Fruit fly (Drosophila melanogaster) whole organism, embryonic: ENCODE measurements around the gene Ror.
A peak's percentile ranks its signal among the peaks of the same experiment; 100 is the strongest.

Source experiments
- Atf-2 ChIP-seq: fragments of 200-800 bp; sonication (Bioruptor generic); optimal IDR thresholded peaks from 2 replicates; lab custom pipeline; 2016; ENCODE audit warnings: missing biosample characterization, missing genetic modification characterization
- Atf3 ChIP-seq: fragments of 200-800 bp; sonication (Bioruptor generic); optimal IDR thresholded peaks from 3 replicates; lab custom pipeline; 2016; ENCODE audit warnings: missing biosample characterization, missing genetic modification characterization
- Awh ChIP-seq: fragments of 200-800 bp; sonication (Bioruptor generic); IDR thresholded peaks from 2 replicates; pipeline ENCODE4, ENCODE4 v1.3.6; 2022; ENCODE audit warnings: missing biosample characterization, missing genetic modification characterization
- CG10147 ChIP-seq: fragments of 200-800 bp; sonication (Bioruptor generic); optimal IDR thresholded peaks from 2 replicates; lab custom pipeline; 2019; ENCODE audit warnings: missing biosample characterization, mild to moderate bottlenecking, missing genetic modification characterization, moderate library complexity
- CG1024 ChIP-seq: fragments of 200-800 bp; sonication (Bioruptor generic); IDR thresholded peaks from 2 replicates; pipeline ENCODE4 v1.3.6; 2022; ENCODE audit warnings: missing biosample characterization, missing genetic modification characterization
- CG10543 ChIP-seq: fragments of 200-800 bp; sonication (Bioruptor generic); optimal IDR thresholded peaks from 3 replicates; lab custom pipeline; 2017; ENCODE audit warnings: missing biosample characterization, mild to moderate bottlenecking, missing genetic modification characterization, moderate library complexity
- CG11723 ChIP-seq: fragments of 200-800 bp; sonication (Bioruptor generic); optimal IDR thresholded peaks from 2 replicates; lab custom pipeline; 2017; ENCODE audit warnings: missing biosample characterization, mild to moderate bottlenecking, missing genetic modification characterization
- CG12236 ChIP-seq: fragments of 200-800 bp; sonication (Bioruptor generic); optimal IDR thresholded peaks from 2 replicates; lab custom pipeline; 2016; ENCODE audit warnings: missing biosample characterization, missing genetic modification characterization
- CG12942 ChIP-seq: fragments of 200-800 bp; sonication (Bioruptor generic); optimal IDR thresholded peaks from 3 replicates; lab custom pipeline; 2016; ENCODE audit warnings: missing biosample characterization, missing genetic modification characterization
- CG14441 ChIP-seq: fragments of 200-800 bp; sonication (Bioruptor generic); IDR thresholded peaks from 2 replicates; pipeline ENCODE4 v1.3.6; 2022; ENCODE audit warnings: missing biosample characterization, missing genetic modification characterization
- CG14860 ChIP-seq: fragments of 200-800 bp; sonication (Bioruptor generic); IDR thresholded peaks from 3 replicates; pipeline ENCODE4 v1.3.6; 2022; ENCODE audit warnings: missing biosample characterization, missing genetic modification characterization; ENCODE audit not compliant: partially characterized antibody
- CG18262 ChIP-seq: fragments of 200-800 bp; optimal IDR thresholded peaks from 3 replicates; lab custom pipeline; 2019; ENCODE audit warnings: missing biosample characterization, mild to moderate bottlenecking, missing genetic modification characterization, moderate library complexity
- CG31224 ChIP-seq: fragments of 200-800 bp; sonication (Bioruptor generic); IDR thresholded peaks from 2 replicates; pipeline ENCODE4 v1.3.6; 2022; ENCODE audit warnings: missing biosample characterization, missing genetic modification characterization
- CG31388 ChIP-seq: fragments of 200-800 bp; sonication (Bioruptor generic); optimal IDR thresholded peaks from 2 replicates; lab custom pipeline; 2016; ENCODE audit warnings: missing biosample characterization, missing genetic modification characterization
- CG3281 ChIP-seq: fragments of 200-800 bp; sonication (Bioruptor generic); optimal IDR thresholded peaks from 3 replicates; lab custom pipeline; 2017; ENCODE audit warnings: missing biosample characterization, mild to moderate bottlenecking, missing genetic modification characterization
- CG4328 ChIP-seq: fragments of 200-800 bp; sonication (Bioruptor generic); optimal IDR thresholded peaks from 3 replicates; lab custom pipeline; 2017; ENCODE audit warnings: missing biosample characterization, missing genetic modification reagents, missing genetic modification characterization
- CG5180 ChIP-seq: fragments of 200-800 bp; sonication (Bioruptor generic); optimal IDR thresholded peaks from 3 replicates; lab custom pipeline; 2017; ENCODE audit warnings: missing biosample characterization, missing genetic modification characterization, mild to moderate bottlenecking, moderate library complexity, missing genetic modification reagents
- CG6654 ChIP-seq: fragments of 200-800 bp; sonication (Bioruptor generic); optimal IDR thresholded peaks from 2 replicates; lab custom pipeline; 2017; ENCODE audit warnings: missing biosample characterization, mild to moderate bottlenecking, missing genetic modification characterization
- CG7745 ChIP-seq: fragments of 200-800 bp; sonication (Bioruptor generic); optimal IDR thresholded peaks from 2 replicates; lab custom pipeline; 2018; ENCODE audit warnings: missing biosample characterization, mild to moderate bottlenecking, missing genetic modification characterization, moderate library complexity
- CG7786 ChIP-seq: fragments of 200-800 bp; sonication (Bioruptor generic); optimal IDR thresholded peaks from 2 replicates; lab custom pipeline; 2016; ENCODE audit warnings: missing biosample characterization, missing genetic modification characterization
- CG8281 ChIP-seq: fragments of 200-800 bp; sonication (Bioruptor generic); optimal IDR thresholded peaks from 2 replicates; lab custom pipeline; 2018; ENCODE audit warnings: missing biosample characterization, mild to moderate bottlenecking, missing genetic modification characterization, moderate library complexity
- CG9437 ChIP-seq: fragments of 200-800 bp; sonication (Bioruptor generic); optimal IDR thresholded peaks from 2 replicates; lab custom pipeline; 2018; ENCODE audit warnings: missing biosample characterization, mild to moderate bottlenecking, missing genetic modification characterization
- CrebB ChIP-seq: fragments of 200-800 bp; sonication (Bioruptor generic); optimal IDR thresholded peaks from 3 replicates; lab custom pipeline; 2018; ENCODE audit warnings: missing biosample characterization, mild to moderate bottlenecking, missing genetic modification characterization
- Dbx ChIP-seq: fragments of 200-800 bp; sonication (Bioruptor generic); IDR thresholded peaks from 3 replicates; pipeline ENCODE4 v1.3.6; 2022; ENCODE audit warnings: missing biosample characterization, missing genetic modification characterization
- Dll ChIP-seq: fragments of 200-800 bp; sonication (Bioruptor generic); IDR thresholded peaks from 4 replicates; pipeline ENCODE4 v1.3.6; 2022; ENCODE audit warnings: missing biosample characterization, missing genetic modification characterization; ENCODE audit not compliant: partially characterized antibody
- E2f2 ChIP-seq: fragments of 200-800 bp; sonication (Bioruptor generic); IDR thresholded peaks from 2 replicates; pipeline ENCODE4 v1.3.6; 2022; ENCODE audit warnings: missing biosample characterization, missing genetic modification characterization
- Ets97D ChIP-seq: fragments of 200-800 bp; sonication (Bioruptor generic); optimal IDR thresholded peaks from 3 replicates; lab custom pipeline; 2016; ENCODE audit warnings: missing biosample characterization, missing genetic modification characterization
- Gsc ChIP-seq: fragments of 200-800 bp; sonication (Bioruptor generic); IDR thresholded peaks from 2 replicates; pipeline ENCODE4 v1.3.6; 2022; ENCODE audit warnings: missing biosample characterization, missing genetic modification characterization
- HHEX ChIP-seq: fragments of 200-800 bp; sonication (Bioruptor generic); optimal IDR thresholded peaks from 3 replicates; lab custom pipeline; 2017; ENCODE audit warnings: missing biosample characterization, mild to moderate bottlenecking, missing genetic modification characterization, missing genetic modification reagents
- Oli ChIP-seq: fragments of 200-800 bp; sonication (Bioruptor generic); optimal IDR thresholded peaks from 2 replicates; lab custom pipeline; 2018; ENCODE audit warnings: missing biosample characterization, mild to moderate bottlenecking, missing genetic modification characterization, moderate library complexity
- Poxn ChIP-seq: fragments of 200-800 bp; sonication (Bioruptor generic); IDR thresholded peaks from 2 replicates; pipeline ENCODE4 v1.3.6; 2022; ENCODE audit warnings: missing biosample characterization, missing genetic modification characterization
- YL-1 ChIP-seq: fragments of 200-800 bp; sonication (Bioruptor generic); optimal IDR thresholded peaks from 3 replicates; lab custom pipeline; 2017; ENCODE audit warnings: missing biosample characterization, mild to moderate bottlenecking, missing genetic modification characterization
- az2 ChIP-seq: fragments of 200-800 bp; sonication (Bioruptor generic); optimal IDR thresholded peaks from 3 replicates; lab custom pipeline; 2016; ENCODE audit warnings: missing biosample characterization, missing genetic modification characterization
- bbx ChIP-seq: fragments of 200-800 bp; sonication (Bioruptor generic); IDR thresholded peaks from 2 replicates; pipeline ENCODE4 v1.3.6; 2022; ENCODE audit warnings: missing biosample characterization, missing genetic modification characterization; ENCODE audit not compliant: partially characterized antibody
- cato ChIP-seq: fragments of 200-800 bp; sonication (Bioruptor generic); optimal IDR thresholded peaks from 2 replicates; lab custom pipeline; 2016; ENCODE audit warnings: missing biosample characterization, missing genetic modification characterization, borderline replicate concordance
- dimm ChIP-seq: fragments of 200-800 bp; sonication (Bioruptor generic); IDR thresholded peaks from 2 replicates; pipeline ENCODE4 v1.3.6; 2022; ENCODE audit warnings: missing biosample characterization, missing genetic modification characterization
- dpn ChIP-seq, 2 experiments: fragments of 200-800 bp; sonication (Bioruptor generic); optimal IDR thresholded peaks; 3 replicates each; lab custom pipeline; 2016; ENCODE audit warnings: missing biosample characterization in 2 of 2, missing genetic modification characterization in 2 of 2
- esg ChIP-seq: fragments of 200-800 bp; sonication (Bioruptor generic); conservative IDR thresholded peaks from 2 replicates; pipeline ENCODE4 v1.3.6; 2022; ENCODE audit warnings: missing biosample characterization, missing genetic modification characterization
- exex ChIP-seq: fragments of 200-800 bp; sonication (Bioruptor generic); optimal IDR thresholded peaks from 4 replicates; lab custom pipeline; 2018; ENCODE audit warnings: missing biosample characterization, mild to moderate bottlenecking, missing genetic modification characterization, moderate library complexity
- fd3F ChIP-seq: fragments of 200-800 bp; sonication (Bioruptor generic); optimal IDR thresholded peaks from 2 replicates; lab custom pipeline; 2018; ENCODE audit warnings: missing biosample characterization, mild to moderate bottlenecking, missing genetic modification characterization, moderate library complexity
- ftz-f1 ChIP-seq: fragments of 200-800 bp; sonication (Bioruptor generic); optimal IDR thresholded peaks from 2 replicates; lab custom pipeline; 2016; ENCODE audit warnings: missing biosample characterization, missing genetic modification characterization
- fu2 ChIP-seq: fragments of 200-800 bp; sonication (Bioruptor generic); optimal IDR thresholded peaks from 2 replicates; lab custom pipeline; 2016; ENCODE audit warnings: missing biosample characterization, missing genetic modification characterization
- gro ChIP-seq: fragments of 200-800 bp; sonication (Bioruptor generic); optimal IDR thresholded peaks from 2 replicates; lab custom pipeline; 2016; ENCODE audit warnings: missing biosample characterization, missing genetic modification characterization
- gt ChIP-seq: fragments of 200-800 bp; sonication (Bioruptor generic); IDR thresholded peaks from 2 replicates; pipeline ENCODE4 v1.3.6; 2022; ENCODE audit warnings: missing biosample characterization, missing genetic modification characterization
- hb ChIP-seq: fragments of 200-800 bp; sonication (Bioruptor generic); IDR thresholded peaks from 3 replicates; pipeline ENCODE4 v1.3.6; 2022; ENCODE audit warnings: missing biosample characterization, missing genetic modification characterization; ENCODE audit not compliant: partially characterized antibody
- pb ChIP-seq: fragments of 200-800 bp; sonication (Bioruptor generic); optimal IDR thresholded peaks from 3 replicates; lab custom pipeline; 2016; ENCODE audit warnings: missing biosample characterization, missing genetic modification characterization
- peb ChIP-seq: fragments of 200-800 bp; sonication (Bioruptor generic); IDR thresholded peaks from 2 replicates; pipeline ENCODE4 v1.3.6; 2022; ENCODE audit warnings: missing biosample characterization, missing genetic modification characterization
- pnt ChIP-seq: fragments of 200-800 bp; sonication (Bioruptor generic); optimal IDR thresholded peaks from 3 replicates; lab custom pipeline; 2016; ENCODE audit warnings: missing biosample characterization, missing genetic modification characterization
- stwl ChIP-seq: fragments of 200-800 bp; sonication (Bioruptor generic); optimal IDR thresholded peaks from 3 replicates; lab custom pipeline; 2018; ENCODE audit warnings: missing biosample characterization, mild to moderate bottlenecking, missing genetic modification characterization, moderate library complexity
- ttk ChIP-seq: fragments of 200-800 bp; sonication (Bioruptor generic); IDR thresholded peaks from 2 replicates; pipeline ENCODE4 v2.1.2; 2022; ENCODE audit warnings: missing biosample characterization, missing genetic modification characterization
- wor ChIP-seq: fragments of 200-800 bp; sonication (Bioruptor generic); IDR thresholded peaks from 2 replicates; pipeline ENCODE4 v1.3.6; 2022; ENCODE audit warnings: missing biosample characterization, missing genetic modification characterization

The Ror gene

DNA sequence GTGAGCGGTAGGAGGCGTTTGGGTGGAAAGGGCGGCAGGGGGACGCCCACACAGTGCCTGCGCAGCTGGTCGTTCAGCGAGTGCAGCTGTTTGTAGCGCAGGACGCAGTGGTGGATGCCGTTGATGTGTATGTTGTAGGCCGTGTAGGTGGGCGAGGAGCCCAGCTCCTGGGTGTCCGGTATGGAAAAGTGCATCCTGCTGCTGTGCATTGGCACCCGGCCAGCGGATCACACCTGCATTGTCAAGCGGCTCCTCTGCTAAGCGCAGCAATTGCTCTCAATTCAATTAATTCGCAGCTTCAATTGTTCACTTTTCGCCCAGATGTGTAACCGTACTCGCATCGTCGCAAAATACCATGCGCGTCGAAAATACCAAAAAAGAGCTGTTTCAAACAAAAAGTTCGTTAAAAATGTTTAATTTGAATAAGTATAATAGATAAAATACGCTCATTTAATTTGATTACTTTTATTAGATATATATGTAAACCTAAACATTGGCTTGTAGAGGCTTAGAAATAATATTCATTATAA, 44.9 kb upstream of the Ror start, which contains the start of gene Snx17 (continued):
- TF ChIP-seq exex (no peak), CG7786 (GFP tag; lab: Kevin White, UChicago) (no peak), CG6654 (GFP tag; lab: Kevin White, UChicago) (no peak), CG5180 (no peak), Atf-2 (GFP tag; lab: Kevin White, UChicago) (no peak), CG10543 (GFP tag; lab: Kevin White, UChicago) (no peak), az2 (GFP tag; lab: Kevin White, UChicago) (no peak), CG14441 (no peak), CG1024 (GFP tag; lab: Robert Waterston, UW) (no peak), CG7745 (no peak), CG12236 (GFP tag; lab: Kevin White, UChicago) (no peak), Awh (GFP tag; lab: Robert Waterston, UW) (no peak), pnt (GFP tag; lab: Kevin White, UChicago) (no peak), bbx (GFP tag; lab: Robert Waterston, UW) (peak; percentile 24; the same call in 1 of the 2 replicates), Atf3 (GFP tag; lab: Kevin White, UChicago) (no peak), Oli (no peak), wor (no peak), hb (no peak), CG18262 (no peak), fd3F (GFP tag; lab: Kevin White, UChicago) (no peak), dimm (GFP tag; lab: Robert Waterston, UW) (no peak), CG12942 (no peak), CG10147 (GFP tag; lab: Kevin White, UChicago) (no peak), CG9437 (GFP tag; lab: Kevin White, UChicago) (no peak), ttk (GFP tag; lab: Robert Waterston, UW) (no peak), pb (no peak), CG31224 (GFP tag; lab: Robert Waterston, UW) (no peak), Dll (GFP tag; lab: Robert Waterston, UW) (peak; percentile 52; the same call in 1 of the 4 replicates), cato (no peak), Poxn (GFP tag; lab: Robert Waterston, UW) (no peak), gt (GFP tag; lab: Robert Waterston, UW) (no peak), fu2 (no peak), E2f2 (peak; percentile 32; the same call in 1 of the 2 replicates), HHEX (GFP tag; lab: Kevin White, UChicago) (no peak), CG14860 (GFP tag; lab: Robert Waterston, UW) (no peak), Dbx (GFP tag; lab: Robert Waterston, UW) (peak; percentile 29; the same call in 1 of the 3 replicates), Gsc (no peak), CG8281 (tag; lab: Kevin White, UChicago) (no peak), CG11723 (GFP tag; lab: Kevin White, UChicago) (no peak), CrebB (tag; lab: Kevin White, UChicago) (no peak), CG31388 (GFP tag; lab: Kevin White, UChicago) (no peak), Ets97D (no peak), stwl (tag; lab: Kevin White, UChicago) (peak; percentile 1), esg (no peak), peb (GFP tag; lab: Robert Waterston, UW) (no peak), gro (GFP tag; lab: Kevin White, UChicago) (no peak), ftz-f1 (GFP tag; lab: Kevin White, UChicago) (no peak), CG4328 (GFP tag; lab: Kevin White, UChicago) (no peak), dpn (GFP tag; optimal IDR thresholded peaks at IDR 0.05; lab: Kevin White, UChicago) (no peak), YL-1 (GFP tag; lab: Kevin White, UChicago) (peak; percentile 12), CG3281 (GFP tag; lab: Kevin White, UChicago) (no peak)
